Worm (Caenorhabditis elegans) whole organism, L1 larva: ENCODE measurements around the gene ZK1010.5.

Source experiments
- ceh-63 ChIP-seq: fragments of 200-800 bp; sonication (Bioruptor generic); optimal IDR thresholded peaks from 2 replicates; lab custom pipeline; 2018; ENCODE audit warnings: mild to moderate bottlenecking, missing genetic modification characterization, missing compliant biosample characterization
- fos-1 ChIP-seq: fragments of 150-350 bp; optimal IDR thresholded peaks from 2 replicates; lab custom pipeline; 2014; ENCODE audit warnings: missing biosample characterization, missing genetic modification characterization
- nhr-237 ChIP-seq: fragments of 150-350 bp; optimal IDR thresholded peaks from 2 replicates; lab custom pipeline; 2014; ENCODE audit warnings: missing biosample characterization, missing genetic modification characterization
- nhr-77 ChIP-seq: fragments of 150-350 bp; optimal IDR thresholded peaks from 2 replicates; lab custom pipeline; 2014; ENCODE audit warnings: missing biosample characterization, missing genetic modification characterization
- sup-37 ChIP-seq: fragments of 200-800 bp; sonication (Bioruptor generic); optimal IDR thresholded peaks from 2 replicates; lab custom pipeline; 2018; ENCODE audit warnings: mild to moderate bottlenecking, missing genetic modification characterization, missing compliant biosample characterization
- unc-30 ChIP-seq: sonication (generic microtip); optimal IDR thresholded peaks from 2 replicates; lab custom pipeline; 2017; ENCODE audit warnings: missing biosample characterization, missing genetic modification characterization

DNA sequence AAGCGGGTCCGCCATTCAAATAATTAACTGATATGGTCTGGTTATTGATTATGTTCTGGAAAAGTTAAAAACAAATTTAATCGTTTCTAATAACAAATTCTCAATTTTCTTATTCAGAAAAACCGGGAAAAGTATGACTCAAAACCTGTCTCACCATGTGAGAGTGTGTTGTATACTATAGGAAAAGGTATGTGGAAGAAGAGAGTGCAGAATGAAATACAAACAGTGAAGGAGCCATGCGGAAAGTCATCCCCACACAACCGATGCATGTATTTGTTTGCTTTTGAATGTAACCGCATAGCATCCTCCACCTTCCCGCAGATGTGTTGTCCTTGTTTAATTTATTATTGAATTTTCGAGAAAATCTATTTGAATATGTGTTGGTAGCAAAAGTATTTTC, 13.1 kb upstream of the ZK1010.5 start, which contains the start of gene ZK1010.8:
- no peak for TF ChIP-seq unc-30
- TF ChIP-seq nhr-77 (tag; lab: Kevin White, UChicago), result no peak
- no peak for TF ChIP-seq ceh-63
- no peak for TF ChIP-seq sup-37
- TF ChIP-seq fos-1, result no peak
- TF ChIP-seq nhr-237 (tag; lab: Kevin White, UChicago), result no peak
